Worm (Caenorhabditis elegans): ENCODE data around the gene nos-2.
A peak's percentile ranks its signal among the peaks of the same experiment; 100 is the strongest.

nos-2 gene

ce11 chrII:7090085-7090484 is 24.7 kb downstream of the nos-2 start (continued):
- TF ChIP-seq efl-3 (GFP tag; optimal IDR thresholded peaks at IDR 0.05): no peak
- peak; percentile 12; the same call in 1 of the 2 replicates for TF ChIP-seq isw-1 (GFP tag; IDR thresholded peaks at IDR 0.05)
- TF ChIP-seq hpl-2 (GFP tag; optimal IDR thresholded peaks at IDR 0.05): no peak
- TF ChIP-seq mab-9 (GFP tag; IDR thresholded peaks at IDR 0.05): peak; percentile 39; the same call in 1 of the 2 replicates
- TF ChIP-seq pax-3 (tag; optimal IDR thresholded peaks at IDR 0.05): peak; percentile 24
- TF ChIP-seq lin-13 (GFP tag; optimal IDR thresholded peaks at IDR 0.05): no peak
- peak; percentile 41 for TF ChIP-seq lir-3 (tag; optimal IDR thresholded peaks at IDR 0.05; ENCODE audit: poor library complexity)
- peak; percentile 47 for TF ChIP-seq swsn-7 (tag; optimal IDR thresholded peaks at IDR 0.05)
- peak; percentile 98 for TF ChIP-seq nhr-85 (tag)
- peak in 1 of 2 experiments; percentile 51 for TF ChIP-seq lin-35 (GFP tag; optimal IDR thresholded peaks at IDR 0.05)
- no peak for TF ChIP-seq sup-37 (GFP tag; optimal IDR thresholded peaks at IDR 0.05)
- TF ChIP-seq xbp-1 (tag; optimal IDR thresholded peaks at IDR 0.05): peak; percentile 58

- TF ChIP-seq sup-37 (GFP tag; optimal IDR thresholded peaks at IDR 0.05) (no peak), efl-1 (optimal IDR thresholded peaks at IDR 0.05) (no peak), efl-1 (GFP tag; optimal IDR thresholded peaks at IDR 0.05 in 1 of 2) (peak in 1 of 2 experiments; percentile 2), ceh-8 (GFP tag; optimal IDR thresholded peaks at IDR 0.05) (no peak), dsc-1 (tag; optimal IDR thresholded peaks at IDR 0.05) (no peak), unc-62 (GFP tag; optimal IDR thresholded peaks at IDR 0.05) (no peak)
These were observed 25.4 kb downstream of the nos-2 start for ce11 chrII:7090852-7091251.

ce11 chrII:7093339-7093821 is 28.0 kb downstream of the nos-2 start, which contains the start of gene T02G5.3:
T02G5.3 (plus strand) TSS chrII:7093389.
- peak; percentile 60 for TF ChIP-seq nhr-85 (tag)
- TF ChIP-seq unc-86 (tag; optimal IDR thresholded peaks at IDR 0.05): no peak

ce11 chrII:7095970-7096369 is 30.6 kb downstream of the nos-2 start:
- no peak for TF ChIP-seq xbp-1 (tag; optimal IDR thresholded peaks at IDR 0.05)
- TF ChIP-seq sox-4 (tag; optimal IDR thresholded peaks at IDR 0.05): no peak
- no peak for TF ChIP-seq nhr-77 (tag; optimal IDR thresholded peaks at IDR 0.05)
- no peak for TF ChIP-seq ets-5 (GFP tag; IDR thresholded peaks at IDR 0.05)
- TF ChIP-seq efl-1 (optimal IDR thresholded peaks at IDR 0.05): no peak
- peak in 1 of 2 experiments; percentile 67 for TF ChIP-seq efl-1 (GFP tag; optimal IDR thresholded peaks at IDR 0.05 in 1 of 2)
- TF ChIP-seq elt-3 (tag; optimal IDR thresholded peaks at IDR 0.05): no peak

ce11 chrII:7098578-7098977 is 33.2 kb downstream of the nos-2 start, which contains the start of gene mct-5:
mct-5 (minus strand) TSS chrII:7098593.
- TF ChIP-seq nhr-77 (tag; optimal IDR thresholded peaks at IDR 0.05) (no peak), aly-2 (tag; optimal IDR thresholded peaks at IDR 0.05) (no peak), sox-4 (tag; optimal IDR thresholded peaks at IDR 0.05) (no peak), fos-1 (tag; optimal IDR thresholded peaks at IDR 0.05) (no peak), mep-1 (tag; optimal IDR thresholded peaks at IDR 0.05) (no peak), elt-2 (tag; optimal IDR thresholded peaks at IDR 0.05) (no peak), C34B4.2 (tag; optimal IDR thresholded peaks at IDR 0.05) (no peak), nhr-237 (tag; optimal IDR thresholded peaks at IDR 0.05) (no peak), xbp-1 (tag; optimal IDR thresholded peaks at IDR 0.05) (no peak), pax-3 (tag; optimal IDR thresholded peaks at IDR 0.05) (no peak), vab-15 (tag; optimal IDR thresholded peaks at IDR 0.05) (no peak), ceh-88 (GFP tag; IDR thresholded peaks at IDR 0.05) (no peak), tlp-1 (tag; optimal IDR thresholded peaks at IDR 0.05) (no peak), lin-35 (GFP tag; optimal IDR thresholded peaks at IDR 0.05) (no peak), fkh-10 (GFP tag; optimal IDR thresholded peaks at IDR 0.05) (no peak), zip-4 (GFP tag; optimal IDR thresholded peaks at IDR 0.05) (no peak), nhr-28 (tag; optimal IDR thresholded peaks at IDR 0.05) (no peak), dpl-1 (GFP tag; optimal IDR thresholded peaks at IDR 0.05) (no peak), unc-130 (tag; optimal IDR thresholded peaks at IDR 0.05) (no peak)

All from whole organism, L1 larva.